Fruit fly (Drosophila melanogaster): ENCODE measurements around the gene CG33920.

The CG33920 gene

DNA sequence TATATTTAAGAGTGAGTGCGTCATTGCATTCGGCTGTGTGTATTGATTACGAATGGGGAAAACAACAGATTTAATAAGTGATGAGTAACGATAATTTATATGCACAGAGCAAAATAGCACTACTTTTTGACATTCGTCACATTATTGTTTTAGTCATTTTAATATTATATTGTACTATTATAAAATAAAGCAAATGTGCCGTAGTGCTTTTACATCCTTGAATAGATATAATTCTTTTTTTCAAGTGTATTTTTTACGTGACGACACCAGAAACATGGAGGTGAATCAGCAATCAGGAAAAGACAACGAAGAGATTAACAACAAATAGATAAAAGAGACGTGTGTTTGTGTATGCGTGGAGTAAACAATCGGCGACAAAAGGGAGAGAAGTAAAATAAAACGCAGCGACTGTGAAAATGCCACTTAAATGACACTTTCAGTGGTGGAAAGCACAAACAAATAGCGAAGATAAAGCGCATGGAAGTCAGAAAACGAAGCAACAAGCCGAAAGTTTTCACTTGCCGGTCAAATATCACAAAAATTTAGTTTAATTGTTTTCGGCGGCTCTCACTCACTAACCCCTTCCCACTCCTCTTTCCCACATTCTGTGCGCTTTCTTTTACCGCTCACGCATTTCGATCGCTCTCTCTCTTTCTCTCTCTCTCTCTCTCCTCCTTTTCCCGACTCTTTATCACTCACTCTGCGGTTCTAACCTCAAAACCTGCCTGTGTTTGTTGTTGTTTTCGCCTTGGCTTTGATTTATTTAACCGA, 14.3 kb upstream of the CG33920 start (continued):
- TF ChIP-seq abd-A (tag; optimal IDR thresholded peaks at IDR 0.05) (no peak), CG3281 (GFP tag; optimal IDR thresholded peaks at IDR 0.05) (peak; percentile 79), bcd (GFP tag; optimal IDR thresholded peaks at IDR 0.05) (peak; percentile 77), az2 (GFP tag; optimal IDR thresholded peaks at IDR 0.05) (peak; percentile 80), rib (GFP tag; IDR thresholded peaks at IDR 0.05) (peak; percentile 61; the same call in 1 of the 2 replicates), Dref (GFP tag; IDR thresholded peaks at IDR 0.05) (no peak), lab (GFP tag; optimal IDR thresholded peaks at IDR 0.05) (peak; percentile 86), CG10959 (GFP tag; IDR thresholded peaks at IDR 0.05) (peak; percentile 71), Atf6 (GFP tag; IDR thresholded peaks at IDR 0.05) (peak; percentile 52; the same call in 1 of the 2 replicates), sima (GFP tag; optimal IDR thresholded peaks at IDR 0.05) (no peak), salm (tag; optimal IDR thresholded peaks at IDR 0.05) (peak; percentile 71), ara (GFP tag; IDR thresholded peaks at IDR 0.05) (peak; percentile 73), ap (GFP tag; IDR thresholded peaks at IDR 0.05) (peak; percentile 72), CG31365 (tag; optimal IDR thresholded peaks at IDR 0.05) (peak; percentile 52), Hsf (GFP tag; optimal IDR thresholded peaks at IDR 0.05) (peak; percentile 40), fd64A (GFP tag; optimal IDR thresholded peaks at IDR 0.05) (peak; percentile 81), Scr (GFP tag; IDR thresholded peaks at IDR 0.05; ENCODE audit: partially characterized antibody) (no peak), Ets97D (GFP tag; optimal IDR thresholded peaks at IDR 0.05) (no peak), fd3F (GFP tag; optimal IDR thresholded peaks at IDR 0.05) (peak; percentile 53), sens (GFP tag) (peak; percentile 71), nau (GFP tag; optimal IDR thresholded peaks at IDR 0.05) (peak; percentile 61), Bdp1 (GFP tag; optimal IDR thresholded peaks at IDR 0.05) (no peak), Med (GFP tag) (peak; percentile 57), onecut (GFP tag; IDR thresholded peaks at IDR 0.05) (peak; percentile 66; the same call in 1 of the 2 replicates), ind (GFP tag; optimal IDR thresholded peaks at IDR 0.05) (peak; percentile 82), hkb (optimal IDR thresholded peaks at IDR 0.05) (no peak), hkb (GFP tag; IDR thresholded peaks at IDR 0.05) (peak; percentile 84), BEAF-32 (GFP tag; optimal IDR thresholded peaks at IDR 0.05) (no peak), fu2 (GFP tag; optimal IDR thresholded peaks at IDR 0.05) (no peak), mld (GFP tag; IDR thresholded peaks at IDR 0.05; ENCODE audit: partially characterized antibody) (no peak), CG11723 (GFP tag; optimal IDR thresholded peaks at IDR 0.05) (peak; percentile 72), usp (GFP tag; optimal IDR thresholded peaks at IDR 0.05) (no peak), Hey (tag; optimal IDR thresholded peaks at IDR 0.05) (no peak), kay (GFP tag; optimal IDR thresholded peaks at IDR 0.05) (peak; percentile 90), tup (GFP tag; optimal IDR thresholded peaks at IDR 0.05) (no peak), phol (tag; optimal IDR thresholded peaks at IDR 0.05) (peak; percentile 89), caup (GFP tag; optimal IDR thresholded peaks at IDR 0.05; ENCODE audit: severe bottlenecking) (peak; percentile 80), CG4707 (GFP tag; optimal IDR thresholded peaks at IDR 0.05) (peak; percentile 81), TFAM (GFP tag; optimal IDR thresholded peaks at IDR 0.05) (peak; percentile 46), Taf1 (GFP tag; IDR thresholded peaks at IDR 0.05) (peak; percentile 72), tgo (GFP tag; IDR thresholded peaks at IDR 0.05) (peak; percentile 80), ATbp (GFP tag; optimal IDR thresholded peaks at IDR 0.05) (peak; percentile 88), Nf-YC (tag; optimal IDR thresholded peaks at IDR 0.05) (peak; percentile 21), pum (GFP tag; optimal IDR thresholded peaks at IDR 0.05) (no peak), klu (GFP tag; IDR thresholded peaks at IDR 0.05) (no peak), Six4 (GFP tag; optimal IDR thresholded peaks at IDR 0.05) (peak; percentile 57), pita (GFP tag; optimal IDR thresholded peaks at IDR 0.05) (no peak), CG2120 (GFP tag; optimal IDR thresholded peaks at IDR 0.05) (peak; percentile 62), CG2116 (GFP tag; optimal IDR thresholded peaks at IDR 0.05) (peak; percentile 39), gfzf (GFP tag; optimal IDR thresholded peaks at IDR 0.05) (no peak)

Measured in whole organism, embryonic.